Worm (Caenorhabditis elegans): ENCODE measurements around the gene daf-18.

- TF ChIP-seq jun-1 (tag; optimal IDR thresholded peaks at IDR 0.05) (no peak), pha-4 (tag; optimal IDR thresholded peaks at IDR 0.05) (no peak), fos-1 (tag; optimal IDR thresholded peaks at IDR 0.05) (no peak), nhr-237 (tag; optimal IDR thresholded peaks at IDR 0.05) (no peak), ama-1 (optimal IDR thresholded peaks at IDR 0.05) (no peak), ceh-82 (tag; optimal IDR thresholded peaks at IDR 0.05) (no peak), snpc-4 (tag; optimal IDR thresholded peaks at IDR 0.05) (no peak)
Measured at ce11 chrIV:387283-388048, 37.5 kb downstream of the daf-18 start.
